Fruit fly (Drosophila melanogaster) whole organism, embryonic: Measurements from ENCODE around the gene Grik.

Experiments used
- Ada2b ChIP-seq: fragments of 200-800 bp; sonication (Bioruptor generic); IDR thresholded peaks from 2 replicates; pipeline ENCODE4 v1.3.6; 2022; ENCODE audit warnings: missing biosample characterization, missing genetic modification characterization
- Awh ChIP-seq: fragments of 200-800 bp; sonication (Bioruptor generic); IDR thresholded peaks from 2 replicates; pipeline ENCODE4, ENCODE4 v1.3.6; 2022; ENCODE audit warnings: missing biosample characterization, missing genetic modification characterization
- B-H1 ChIP-seq: fragments of 200-800 bp; sonication (Bioruptor generic); IDR thresholded peaks from 3 replicates; pipeline ENCODE4 v1.3.6; 2022; ENCODE audit warnings: missing biosample characterization, missing genetic modification characterization
- Bgb ChIP-seq: fragments of 200-800 bp; sonication (Bioruptor generic); IDR thresholded peaks from 2 replicates; pipeline ENCODE4 v1.3.6; 2022; ENCODE audit warnings: missing biosample characterization, missing genetic modification characterization; ENCODE audit not compliant: partially characterized antibody
- CG10654 ChIP-seq: fragments of 200-800 bp; sonication (Bioruptor generic); optimal IDR thresholded peaks from 2 replicates; lab custom pipeline; 2016; ENCODE audit warnings: missing biosample characterization, missing genetic modification characterization
- CG11398 ChIP-seq: fragments of 200-800 bp; sonication (Bioruptor generic); optimal IDR thresholded peaks from 2 replicates; lab custom pipeline; 2016; ENCODE audit warnings: missing biosample characterization, missing genetic modification characterization
- CG13287 ChIP-seq: fragments of 200-800 bp; sonication (Bioruptor generic); IDR thresholded peaks from 2 replicates; pipeline ENCODE4 v1.3.6; 2022; ENCODE audit warnings: missing biosample characterization, missing genetic modification characterization; ENCODE audit not compliant: partially characterized antibody
- CG15073 ChIP-seq: fragments of 200-800 bp; sonication (Bioruptor generic); optimal IDR thresholded peaks from 2 replicates; lab custom pipeline; 2016; ENCODE audit warnings: missing biosample characterization, missing genetic modification characterization
- CG16813 ChIP-seq: fragments of 200-800 bp; sonication (Bioruptor generic); IDR thresholded peaks from 3 replicates; pipeline ENCODE4 v1.3.6; 2022; ENCODE audit warnings: missing biosample characterization, missing genetic modification characterization; ENCODE audit not compliant: partially characterized antibody
- CG3065 ChIP-seq: fragments of 200-800 bp; sonication (Bioruptor generic); optimal IDR thresholded peaks from 2 replicates; lab custom pipeline; 2016; ENCODE audit warnings: missing biosample characterization, missing genetic modification characterization
- CG3163 ChIP-seq: fragments of 200-800 bp; sonication (Bioruptor generic); optimal IDR thresholded peaks from 3 replicates; lab custom pipeline; 2016; ENCODE audit warnings: missing biosample characterization, missing genetic modification characterization
- CG34224 ChIP-seq: fragments of 200-800 bp; sonication (Bioruptor generic); IDR thresholded peaks from 3 replicates; pipeline ENCODE4 v1.3.6; 2022; ENCODE audit warnings: missing biosample characterization, missing genetic modification characterization; ENCODE audit not compliant: partially characterized antibody
- CG4617 ChIP-seq: fragments of 200-800 bp; sonication (Bioruptor generic); optimal IDR thresholded peaks from 3 replicates; lab custom pipeline; 2016; ENCODE audit warnings: missing biosample characterization, missing genetic modification characterization, borderline replicate concordance
- CG4820 ChIP-seq: fragments of 200-800 bp; sonication (Bioruptor generic); optimal IDR thresholded peaks from 3 replicates; lab custom pipeline; 2016; ENCODE audit warnings: missing biosample characterization, missing genetic modification characterization
- CG6791 ChIP-seq: fragments of 200-800 bp; sonication (Bioruptor generic); IDR thresholded peaks from 3 replicates; pipeline ENCODE4 v1.3.6; 2022; ENCODE audit warnings: missing biosample characterization, missing genetic modification characterization; ENCODE audit not compliant: partially characterized antibody
- CG7963 ChIP-seq: fragments of 200-800 bp; sonication (Bioruptor generic); IDR thresholded peaks from 3 replicates; pipeline ENCODE4 v1.3.6; 2022; ENCODE audit warnings: missing biosample characterization, missing genetic modification characterization; ENCODE audit not compliant: partially characterized antibody
- CG8944 ChIP-seq: fragments of 200-800 bp; sonication (Bioruptor generic); optimal IDR thresholded peaks from 3 replicates; lab custom pipeline; 2016; ENCODE audit warnings: missing biosample characterization, missing genetic modification characterization
- CG9437 ChIP-seq: fragments of 200-800 bp; sonication (Bioruptor generic); optimal IDR thresholded peaks from 2 replicates; lab custom pipeline; 2018; ENCODE audit warnings: missing biosample characterization, mild to moderate bottlenecking, missing genetic modification characterization
- E2f2 ChIP-seq: fragments of 200-800 bp; sonication (Bioruptor generic); IDR thresholded peaks from 2 replicates; pipeline ENCODE4 v1.3.6; 2022; ENCODE audit warnings: missing biosample characterization, missing genetic modification characterization
- Fer1 ChIP-seq: fragments of 200-800 bp; sonication (Bioruptor generic); optimal IDR thresholded peaks from 2 replicates; lab custom pipeline; 2017; ENCODE audit warnings: missing biosample characterization, mild to moderate bottlenecking, missing genetic modification characterization
- HLH4C ChIP-seq: fragments of 200-800 bp; sonication (Bioruptor generic); IDR thresholded peaks from 3 replicates; pipeline ENCODE4 v1.3.6; 2022; ENCODE audit warnings: missing biosample characterization, missing genetic modification characterization; ENCODE audit not compliant: partially characterized antibody
- Hey ChIP-seq: fragments of 200-800 bp; sonication (Bioruptor generic); optimal IDR thresholded peaks from 3 replicates; lab custom pipeline; 2018; ENCODE audit warnings: missing biosample characterization, mild to moderate bottlenecking, missing genetic modification characterization
- Hsf ChIP-seq: fragments of 200-800 bp; sonication (Bioruptor generic); optimal IDR thresholded peaks from 3 replicates; lab custom pipeline; 2016; ENCODE audit warnings: missing biosample characterization, missing genetic modification characterization
- NC2β ChIP-seq: fragments of 200-800 bp; sonication (Bioruptor generic); optimal IDR thresholded peaks from 2 replicates; lab custom pipeline; 2016; ENCODE audit warnings: missing biosample characterization, missing genetic modification characterization
- Oli ChIP-seq: fragments of 200-800 bp; sonication (Bioruptor generic); optimal IDR thresholded peaks from 2 replicates; lab custom pipeline; 2018; ENCODE audit warnings: missing biosample characterization, mild to moderate bottlenecking, missing genetic modification characterization, moderate library complexity
- Sry-β ChIP-seq: fragments of 200-800 bp; sonication (Bioruptor generic); optimal IDR thresholded peaks from 2 replicates; lab custom pipeline; 2018; ENCODE audit warnings: missing biosample characterization, mild to moderate bottlenecking, missing genetic modification characterization, moderate library complexity
- TFAM ChIP-seq: fragments of 200-800 bp; sonication (Bioruptor generic); optimal IDR thresholded peaks from 2 replicates; lab custom pipeline; 2017; ENCODE audit warnings: missing biosample characterization, missing genetic modification characterization, inconsistent platforms
- amos ChIP-seq: fragments of 200-800 bp; sonication (Bioruptor generic); IDR thresholded peaks from 2 replicates; pipeline ENCODE4 v1.3.6; 2022; ENCODE audit warnings: missing biosample characterization, missing genetic modification characterization; ENCODE audit not compliant: partially characterized antibody
- az2 ChIP-seq: fragments of 200-800 bp; sonication (Bioruptor generic); optimal IDR thresholded peaks from 3 replicates; lab custom pipeline; 2016; ENCODE audit warnings: missing biosample characterization, missing genetic modification characterization
- bbx ChIP-seq: fragments of 200-800 bp; sonication (Bioruptor generic); IDR thresholded peaks from 2 replicates; pipeline ENCODE4 v1.3.6; 2022; ENCODE audit warnings: missing biosample characterization, missing genetic modification characterization; ENCODE audit not compliant: partially characterized antibody
- caup ChIP-seq: fragments of 200-800 bp; sonication (Bioruptor generic); optimal IDR thresholded peaks from 3 replicates; lab custom pipeline; 2017; ENCODE audit warnings: missing biosample characterization, mild to moderate bottlenecking, missing genetic modification characterization, moderate library complexity; ENCODE audit not compliant: severe bottlenecking
- esg ChIP-seq: fragments of 200-800 bp; sonication (Bioruptor generic); conservative IDR thresholded peaks from 2 replicates; pipeline ENCODE4 v1.3.6; 2022; ENCODE audit warnings: missing biosample characterization, missing genetic modification characterization
- fd102C ChIP-seq: fragments of 200-800 bp; sonication (Bioruptor generic); optimal IDR thresholded peaks from 2 replicates; lab custom pipeline; 2018; ENCODE audit warnings: missing biosample characterization, mild to moderate bottlenecking, missing genetic modification characterization, moderate library complexity
- fu2 ChIP-seq: fragments of 200-800 bp; sonication (Bioruptor generic); optimal IDR thresholded peaks from 2 replicates; lab custom pipeline; 2016; ENCODE audit warnings: missing biosample characterization, missing genetic modification characterization
- kni ChIP-seq: fragments of 200-800 bp; sonication (Bioruptor generic); optimal IDR thresholded peaks from 3 replicates; lab custom pipeline; 2017; ENCODE audit warnings: mild to moderate bottlenecking, missing biosample characterization, missing genetic modification reagents, missing genetic modification characterization
- knrl ChIP-seq: fragments of 200-800 bp; sonication (Bioruptor generic); IDR thresholded peaks from 3 replicates; pipeline ENCODE4 v1.3.6; 2022; ENCODE audit warnings: missing biosample characterization, missing genetic modification characterization; ENCODE audit not compliant: partially characterized antibody
- mld ChIP-seq: fragments of 200-800 bp; sonication (Bioruptor generic); IDR thresholded peaks from 3 replicates; pipeline ENCODE4 v1.3.6; 2022; ENCODE audit warnings: missing biosample characterization, missing genetic modification characterization; ENCODE audit not compliant: partially characterized antibody
- nerfin-2 ChIP-seq: fragments of 200-800 bp; sonication (Bioruptor generic); IDR thresholded peaks from 2 replicates; pipeline ENCODE4 v1.3.6; 2022; ENCODE audit warnings: missing biosample characterization, missing genetic modification characterization; ENCODE audit not compliant: partially characterized antibody
- otp ChIP-seq: fragments of 200-800 bp; sonication (Bioruptor generic); IDR thresholded peaks from 3 replicates; pipeline ENCODE4, ENCODE4 v1.3.6; 2022; ENCODE audit warnings: missing biosample characterization, missing genetic modification characterization
- prd ChIP-seq, 3 experiments: fragments of >200 bp in 2 of 3; fragments of 200-800 bp in 1 of 3; sonication (Bioruptor generic) in 1 of 3; optimal IDR thresholded peaks in 2 of 3; IDR thresholded peaks in 1 of 3; 2 replicates in 2 of 3; 3 replicates in 1 of 3; pipeline versions ENCODE4 v1.3.6 to Lab custom; 2017 to 2022; ENCODE audit warnings: missing biosample characterization in 1 of 3, missing genetic modification characterization in 1 of 3
- schlank ChIP-seq: fragments of 200-800 bp; sonication (Bioruptor generic); optimal IDR thresholded peaks from 2 replicates; lab custom pipeline; 2018; ENCODE audit warnings: missing biosample characterization, mild to moderate bottlenecking, missing genetic modification characterization
- tgo ChIP-seq: fragments of 200-800 bp; sonication (Bioruptor generic); IDR thresholded peaks from 3 replicates; pipeline ENCODE4 v1.3.6; 2022; ENCODE audit warnings: missing biosample characterization, missing genetic modification characterization
- tio ChIP-seq: fragments of 200-800 bp; sonication (Bioruptor generic); optimal IDR thresholded peaks from 2 replicates; lab custom pipeline; 2017; ENCODE audit warnings: missing biosample characterization, missing genetic modification characterization, inconsistent platforms
- tna ChIP-seq: fragments of 200-800 bp; sonication (Bioruptor generic); IDR thresholded peaks from 2 replicates; pipeline ENCODE4 v1.3.6; 2022; ENCODE audit warnings: missing biosample characterization, missing genetic modification characterization; ENCODE audit not compliant: partially characterized antibody
- trh ChIP-seq: fragments of 200-800 bp; sonication (Bioruptor generic); optimal IDR thresholded peaks from 2 replicates; lab custom pipeline; 2016; ENCODE audit warnings: missing biosample characterization, missing genetic modification characterization
- ttk ChIP-seq: fragments of 200-800 bp; sonication (Bioruptor generic); IDR thresholded peaks from 2 replicates; pipeline ENCODE4 v2.1.2; 2022; ENCODE audit warnings: missing biosample characterization, missing genetic modification characterization
- unc-4 ChIP-seq: fragments of 200-800 bp; sonication (Bioruptor generic); IDR thresholded peaks from 2 replicates; pipeline ENCODE4 v1.3.6; 2022; ENCODE audit warnings: missing biosample characterization, missing genetic modification characterization; ENCODE audit not compliant: partially characterized antibody
- vvl ChIP-seq: fragments of 200-800 bp; sonication (Bioruptor generic); IDR thresholded peaks from 2 replicates; pipeline ENCODE4 v1.3.6; 2022; ENCODE audit warnings: missing biosample characterization, missing genetic modification characterization

Gene Grik

DNA sequence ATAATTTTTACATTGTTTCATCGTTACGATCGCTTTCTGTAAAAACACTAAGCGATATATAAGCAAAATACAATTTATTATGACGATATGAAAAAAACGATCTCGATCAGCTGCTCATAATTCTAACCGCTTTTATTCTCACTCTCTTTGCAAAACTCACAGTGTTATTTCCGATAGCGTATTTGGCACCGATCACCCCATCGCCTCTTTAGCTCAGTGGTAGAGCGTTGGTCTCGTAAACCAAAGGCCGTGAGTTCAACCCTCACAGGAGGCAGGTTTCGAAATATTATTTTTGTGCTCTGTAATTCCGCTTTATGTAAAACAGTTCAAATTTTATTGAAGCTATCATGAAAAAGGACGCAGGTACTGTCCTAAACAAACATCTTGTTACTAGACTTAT lies 10.8 kb upstream of the Grik start (continued):
- peak; percentile 14 for TF ChIP-seq tna (GFP tag; lab: Robert Waterston, UW)
- peak; percentile 63; the same call in 2 of the 3 replicates for TF ChIP-seq CG7963 (GFP tag; lab: Robert Waterston, UW)
- no peak for TF ChIP-seq Awh (GFP tag; lab: Robert Waterston, UW)
- TF ChIP-seq tgo, result no peak
- TF ChIP-seq Bgb (GFP tag; lab: Robert Waterston, UW), result peak; percentile 62
- no peak for TF ChIP-seq CG4820
- TF ChIP-seq otp (GFP tag; lab: Robert Waterston, UW), result no peak
- TF ChIP-seq CG10654 (GFP tag; lab: Kevin White, UChicago), result no peak
- no peak for TF ChIP-seq CG8944 (GFP tag; lab: Kevin White, UChicago)
- TF ChIP-seq esg (GFP tag; lab: Robert Waterston, UW), result no peak
- TF ChIP-seq trh (GFP tag; lab: Kevin White, UChicago), result no peak
- no peak for TF ChIP-seq ttk (GFP tag; lab: Robert Waterston, UW)
- TF ChIP-seq B-H1 (GFP tag; lab: Robert Waterston, UW), result no peak
- no peak for TF ChIP-seq Oli
- TF ChIP-seq Hey (tag; lab: Kevin White, UChicago), result no peak
- TF ChIP-seq az2 (GFP tag; lab: Kevin White, UChicago), result no peak
- TF ChIP-seq unc-4 (GFP tag; lab: Robert Waterston, UW), result no peak
- no peak for TF ChIP-seq CG15073 (GFP tag; lab: Kevin White, UChicago)
- no peak for TF ChIP-seq CG9437
- TF ChIP-seq Fer1 (GFP tag; lab: Kevin White, UChicago), result no peak
- no peak for TF ChIP-seq CG11398 (GFP tag; lab: Kevin White, UChicago)
- TF ChIP-seq Ada2b (GFP tag; lab: Robert Waterston, UW), result no peak
- no peak for TF ChIP-seq CG4617
- no peak for TF ChIP-seq tio (GFP tag; lab: Kevin White, UChicago)
- TF ChIP-seq kni, result peak; percentile 19
- TF ChIP-seq CG3065 (GFP tag; lab: Kevin White, UChicago), result no peak
- no peak for TF ChIP-seq fd102C (GFP tag; lab: Kevin White, UChicago)
- peak; percentile 88 for TF ChIP-seq CG6791 (GFP tag; lab: Robert Waterston, UW)
- no peak for TF ChIP-seq Sry-β (GFP tag; lab: Kevin White, UChicago)
- TF ChIP-seq CG3163 (GFP tag; lab: Kevin White, UChicago), result no peak
- no peak for TF ChIP-seq E2f2
- TF ChIP-seq Hsf (GFP tag; lab: Kevin White, UChicago), result no peak
- TF ChIP-seq NC2β, result no peak
- TF ChIP-seq prd (optimal IDR thresholded peaks at IDR 0.05; lab: Kevin White, UChicago), result no peak
- TF ChIP-seq prd (GFP tag; IDR thresholded peaks at IDR 0.05; lab: Robert Waterston, UW), result no peak
- no peak for TF ChIP-seq TFAM
- TF ChIP-seq, all 482 proteins: peak for 24

DNA sequence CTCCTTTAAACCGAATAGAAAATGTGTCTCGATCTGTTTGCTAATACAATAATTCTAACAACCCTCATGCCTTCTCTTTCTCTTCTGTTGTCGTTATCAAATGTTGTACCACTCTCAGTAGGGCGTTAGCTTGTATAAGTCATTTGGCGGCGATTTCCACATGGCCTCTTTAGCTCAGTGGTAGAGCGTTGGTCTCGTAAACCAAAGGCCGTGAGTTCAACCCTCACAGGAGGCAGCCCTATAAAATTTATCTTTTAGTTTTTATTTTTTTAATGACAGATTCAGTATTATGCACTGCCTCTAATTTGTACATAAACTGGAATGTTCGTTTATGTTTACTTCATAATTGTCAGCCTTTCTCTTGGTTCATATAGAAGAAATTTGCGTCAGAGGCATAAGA lies 10.3 kb upstream of the Grik start:
- TF ChIP-seq mld (GFP tag; lab: Robert Waterston, UW), result peak; percentile 75
- TF ChIP-seq schlank, result no peak
- TF ChIP-seq fu2 (GFP tag; lab: Kevin White, UChicago), result no peak
- peak; percentile 60; the same call in 1 of the 2 replicates for TF ChIP-seq nerfin-2 (GFP tag; lab: Robert Waterston, UW)
- TF ChIP-seq Bgb (GFP tag; lab: Robert Waterston, UW), result peak; percentile 73
- peak; percentile 40; the same call in 1 of the 2 replicates for TF ChIP-seq tna (GFP tag; lab: Robert Waterston, UW)
- TF ChIP-seq knrl (GFP tag; lab: Robert Waterston, UW), result peak; percentile 38; the same call in 2 of the 3 replicates
- TF ChIP-seq amos (GFP tag; lab: Robert Waterston, UW), result peak; percentile 81; the same call in 1 of the 2 replicates
- TF ChIP-seq CG8944 (GFP tag; lab: Kevin White, UChicago), result no peak
- peak; percentile 53; the same call in 1 of the 3 replicates for TF ChIP-seq CG34224 (GFP tag; lab: Robert Waterston, UW)
- no peak for TF ChIP-seq caup
- TF ChIP-seq CG6791 (GFP tag; lab: Robert Waterston, UW), result peak; percentile 83; the same call in 2 of the 3 replicates
- TF ChIP-seq HLH4C (GFP tag; lab: Robert Waterston, UW), result peak; percentile 6; the same call in 1 of the 3 replicates
- TF ChIP-seq CG16813 (GFP tag; lab: Robert Waterston, UW), result peak; percentile 78
- TF ChIP-seq vvl (GFP tag; lab: Robert Waterston, UW), result peak; percentile 16; the same call in 1 of the 2 replicates
- peak; percentile 27; the same call in 1 of the 2 replicates for TF ChIP-seq CG13287 (GFP tag; lab: Robert Waterston, UW)
- peak; percentile 78 for TF ChIP-seq bbx (GFP tag; lab: Robert Waterston, UW)
